Fruit fly (Drosophila melanogaster): Measurements from ENCODE around the gene CG15465.

CG15465 gene

dm6 chrX:5206152-5206551 is 120.6 kb downstream of the CG15465 start:
- no peak for TF ChIP-seq ems (GFP tag; optimal IDR thresholded peaks at IDR 0.05)
- no peak for TF ChIP-seq CG9215 (GFP tag; IDR thresholded peaks at IDR 0.05)
- TF ChIP-seq abd-A (tag; optimal IDR thresholded peaks at IDR 0.05) = peak; percentile 94
- no peak for TF ChIP-seq Doc3 (GFP tag; IDR thresholded peaks at IDR 0.05; ENCODE audit: partially characterized antibody)
- TF ChIP-seq sug (tag; optimal IDR thresholded peaks at IDR 0.05) = peak; percentile 50
- peak; percentile 59 for TF ChIP-seq crol (GFP tag; IDR thresholded peaks at IDR 0.05)
- peak; percentile 29 for TF ChIP-seq sd (tag; optimal IDR thresholded peaks at IDR 0.05)
- no peak for TF ChIP-seq CG14710 (tag; optimal IDR thresholded peaks at IDR 0.05)
- TF ChIP-seq CG13894 (tag; optimal IDR thresholded peaks at IDR 0.05) = peak; percentile 36
- TF ChIP-seq Poxn (GFP tag; IDR thresholded peaks at IDR 0.05) = no peak

- peak; percentile 15 for TF ChIP-seq az2 (GFP tag; optimal IDR thresholded peaks at IDR 0.05)
- peak; percentile 13 for TF ChIP-seq zfh2 (GFP tag; optimal IDR thresholded peaks at IDR 0.05)
- TF ChIP-seq CG1233 (GFP tag; optimal IDR thresholded peaks at IDR 0.05) = peak; percentile 41
- no peak for TF ChIP-seq chm (GFP tag; IDR thresholded peaks at IDR 0.05)
- TF ChIP-seq MESR4 (GFP tag; optimal IDR thresholded peaks at IDR 0.05) = no peak
- no peak for TF ChIP-seq CG7928 (GFP tag; optimal IDR thresholded peaks at IDR 0.05)
- TF ChIP-seq CG9609 (GFP tag; optimal IDR thresholded peaks at IDR 0.05) = peak; percentile 24
- TF ChIP-seq scrt (GFP tag; optimal IDR thresholded peaks at IDR 0.05) = peak; percentile 20
- TF ChIP-seq CoRest (tag; optimal IDR thresholded peaks at IDR 0.05) = peak; percentile 40
- TF ChIP-seq chinmo (GFP tag; IDR thresholded peaks at IDR 0.05; ENCODE audit: partially characterized antibody) = no peak
- TF ChIP-seq CG4617 (GFP tag; optimal IDR thresholded peaks at IDR 0.05; ENCODE audit: borderline replicate concordance) = no peak
- no peak for TF ChIP-seq CG4730 (GFP tag; IDR thresholded peaks at IDR 0.05)
- peak; percentile 48 for TF ChIP-seq CG10267 (tag; optimal IDR thresholded peaks at IDR 0.05)
- peak; percentile 80 for TF ChIP-seq sens (GFP tag)
- no peak for TF ChIP-seq Doc2 (GFP tag; IDR thresholded peaks at IDR 0.05)
- no peak for TF ChIP-seq zf30C (GFP tag; optimal IDR thresholded peaks at IDR 0.05)
- no peak for TF ChIP-seq CG7745 (tag; optimal IDR thresholded peaks at IDR 0.05)
- no peak for TF ChIP-seq tup (GFP tag; optimal IDR thresholded peaks at IDR 0.05)
- no peak for TF ChIP-seq cas (GFP tag; IDR thresholded peaks at IDR 0.05)
- no peak for TF ChIP-seq CG13287 (GFP tag; IDR thresholded peaks at IDR 0.05; ENCODE audit: partially characterized antibody)
- TF ChIP-seq ato (GFP tag; IDR thresholded peaks at IDR 0.05; ENCODE audit: partially characterized antibody) = no peak
- peak; percentile 5 for TF ChIP-seq Hand (GFP tag; optimal IDR thresholded peaks at IDR 0.05)
- TF ChIP-seq bbx (GFP tag; IDR thresholded peaks at IDR 0.05; ENCODE audit: partially characterized antibody) = no peak
- no peak for TF ChIP-seq CG7987 (GFP tag; optimal IDR thresholded peaks at IDR 0.05)
- TF ChIP-seq CG9876 (GFP tag; optimal IDR thresholded peaks at IDR 0.05) = no peak
- TF ChIP-seq croc (GFP tag; conservative IDR thresholded peaks at IDR 0.05) = no peak; the same call in 2 of the 3 replicates
- TF ChIP-seq Eip74EF (GFP tag; optimal IDR thresholded peaks at IDR 0.05) = no peak
- TF ChIP-seq peb (GFP tag; IDR thresholded peaks at IDR 0.05) = no peak
- TF ChIP-seq ems (GFP tag; optimal IDR thresholded peaks at IDR 0.05) = peak; percentile 0
- TF ChIP-seq Abd-B (GFP tag; optimal IDR thresholded peaks at IDR 0.05) = no peak
- TF ChIP-seq CG7839 (tag; optimal IDR thresholded peaks at IDR 0.05) = peak; percentile 60
- peak; percentile 59 for TF ChIP-seq caup (GFP tag; optimal IDR thresholded peaks at IDR 0.05; ENCODE audit: severe bottlenecking)
- peak; percentile 69 for TF ChIP-seq D19A (tag; optimal IDR thresholded peaks at IDR 0.05)
- TF ChIP-seq sisA (GFP tag; IDR thresholded peaks at IDR 0.05) = peak; percentile 54
- no peak for TF ChIP-seq dan (GFP tag; IDR thresholded peaks at IDR 0.05)
- no peak for TF ChIP-seq TFAM (GFP tag; optimal IDR thresholded peaks at IDR 0.05)
- TF ChIP-seq Atf3 (GFP tag; optimal IDR thresholded peaks at IDR 0.05) = no peak
- peak; percentile 56 for TF ChIP-seq grau (tag; optimal IDR thresholded peaks at IDR 0.05)
- peak; percentile 32; the same call in 1 of the 2 replicates for TF ChIP-seq lmd (GFP tag; IDR thresholded peaks at IDR 0.05)
- TF ChIP-seq ase (GFP tag; IDR thresholded peaks at IDR 0.05) = no peak
These were observed 200.3 kb downstream of the CG15465 start for dm6 chrX:5285835-5286234.
